Fruit fly (Drosophila melanogaster): ENCODE measurements around the gene chas.

The chas gene

dm6 chrX:17726551-17727180 lies 28.1 kb upstream of the chas start (continued):
- peak; percentile 31 for TF ChIP-seq CG10267 (tag; optimal IDR thresholded peaks at IDR 0.05)
- no peak for TF ChIP-seq croc (GFP tag; conservative IDR thresholded peaks at IDR 0.05)
- no peak for TF ChIP-seq onecut (GFP tag; IDR thresholded peaks at IDR 0.05)
- TF ChIP-seq CG32772 (GFP tag; IDR thresholded peaks at IDR 0.05) = peak; percentile 40; the same call in 1 of the 2 replicates
- TF ChIP-seq HLH54F (GFP tag; optimal IDR thresholded peaks at IDR 0.05) = no peak
- TF ChIP-seq CG7963 (GFP tag; IDR thresholded peaks at IDR 0.05; ENCODE audit: partially characterized antibody) = no peak
- no peak for TF ChIP-seq Hr78 (GFP tag; optimal IDR thresholded peaks at IDR 0.05)
- no peak for TF ChIP-seq CG14050 (GFP tag; IDR thresholded peaks at IDR 0.05)
- no peak for TF ChIP-seq CG33213 (GFP tag; optimal IDR thresholded peaks at IDR 0.05)
- TF ChIP-seq CG11723 (GFP tag; optimal IDR thresholded peaks at IDR 0.05) = no peak
- TF ChIP-seq ara (GFP tag; IDR thresholded peaks at IDR 0.05) = no peak
- TF ChIP-seq CG18599 (GFP tag; optimal IDR thresholded peaks at IDR 0.05) = no peak
- TF ChIP-seq CG18262 (tag; optimal IDR thresholded peaks at IDR 0.05) = peak; percentile 43
- no peak for TF ChIP-seq hkb (optimal IDR thresholded peaks at IDR 0.05)
- TF ChIP-seq hkb (GFP tag; IDR thresholded peaks at IDR 0.05) = peak; percentile 59; the same call in 1 of the 2 replicates
- no peak for TF ChIP-seq CG8944 (GFP tag; optimal IDR thresholded peaks at IDR 0.05)
- peak; percentile 22 for TF ChIP-seq CG4424 (GFP tag; optimal IDR thresholded peaks at IDR 0.05)
- TF ChIP-seq Max (GFP tag; optimal IDR thresholded peaks at IDR 0.05) = peak; percentile 19
- peak; percentile 42 for TF ChIP-seq Sox100B (GFP tag; optimal IDR thresholded peaks at IDR 0.05)
- no peak for TF ChIP-seq CG14860 (GFP tag; IDR thresholded peaks at IDR 0.05; ENCODE audit: partially characterized antibody)
- no peak for TF ChIP-seq rib (GFP tag; IDR thresholded peaks at IDR 0.05)
- no peak for TF ChIP-seq jigr1 (GFP tag; IDR thresholded peaks at IDR 0.05)
- TF ChIP-seq CG13775 (GFP tag; optimal IDR thresholded peaks at IDR 0.05) = peak; percentile 23
- TF ChIP-seq Med (GFP tag) = no peak
- peak; percentile 40 for TF ChIP-seq lab (GFP tag; optimal IDR thresholded peaks at IDR 0.05)
- TF ChIP-seq Dp (GFP tag; optimal IDR thresholded peaks at IDR 0.05) = no peak
- TF ChIP-seq CG12659 (GFP tag; optimal IDR thresholded peaks at IDR 0.05) = no peak
- peak; percentile 29; the same call in 1 of the 2 replicates for TF ChIP-seq ranshi (GFP tag; IDR thresholded peaks at IDR 0.05)
- TF ChIP-seq grau (tag; optimal IDR thresholded peaks at IDR 0.05) = peak; percentile 33
- TF ChIP-seq CG18619 (GFP tag; optimal IDR thresholded peaks at IDR 0.05) = no peak
- TF ChIP-seq cas (GFP tag; IDR thresholded peaks at IDR 0.05) = no peak
- TF ChIP-seq CG2678 (tag; optimal IDR thresholded peaks at IDR 0.05) = peak; percentile 61
- TF ChIP-seq CG12236 (GFP tag; optimal IDR thresholded peaks at IDR 0.05) = no peak
- no peak for TF ChIP-seq CG15479 (GFP tag; optimal IDR thresholded peaks at IDR 0.05)
- no peak for TF ChIP-seq prd (optimal IDR thresholded peaks at IDR 0.05)
- TF ChIP-seq prd (GFP tag; IDR thresholded peaks at IDR 0.05) = peak; percentile 44; the same call in 1 of the 3 replicates
- TF ChIP-seq Fer1 (GFP tag; optimal IDR thresholded peaks at IDR 0.05) = peak; percentile 18
- peak; percentile 10; the same call in 1 of the 2 replicates for TF ChIP-seq H2.0 (GFP tag; IDR thresholded peaks at IDR 0.05)
- TF ChIP-seq CG8924 (tag; optimal IDR thresholded peaks at IDR 0.05) = peak; percentile 21
- TF ChIP-seq CG10654 (GFP tag; optimal IDR thresholded peaks at IDR 0.05) = no peak
- peak; percentile 20 for TF ChIP-seq CG10979 (tag; optimal IDR thresholded peaks at IDR 0.05)
- TF ChIP-seq CG30403 (GFP tag; optimal IDR thresholded peaks at IDR 0.05) = no peak
- no peak for TF ChIP-seq kah (GFP tag; optimal IDR thresholded peaks at IDR 0.05)
- no peak for TF ChIP-seq CrebB (tag; optimal IDR thresholded peaks at IDR 0.05)
- peak; percentile 61 for TF ChIP-seq dysf (GFP tag; IDR thresholded peaks at IDR 0.05)
- TF ChIP-seq Stat92E (GFP tag; optimal IDR thresholded peaks at IDR 0.05) = no peak
- no peak for TF ChIP-seq CG2202 (tag; optimal IDR thresholded peaks at IDR 0.05)
- no peak for TF ChIP-seq exex (tag; optimal IDR thresholded peaks at IDR 0.05)
- TF ChIP-seq gcm2 (GFP tag; optimal IDR thresholded peaks at IDR 0.05) = no peak
- TF ChIP-seq ab (GFP tag; optimal IDR thresholded peaks at IDR 0.05) = no peak

All from whole organism, embryonic.